Fruit fly (Drosophila melanogaster) whole organism, embryonic: ENCODE measurements around the gene Gale.

ENCODE experiments used
- Aef1 ChIP-seq: fragments of 200-800 bp; sonication (Bioruptor generic); IDR thresholded peaks from 3 replicates; pipeline ENCODE4 v1.3.6; 2022; ENCODE audit warnings: missing biosample characterization, missing genetic modification characterization
- BtbVII ChIP-seq: fragments of 200-800 bp; sonication (Bioruptor generic); optimal IDR thresholded peaks from 3 replicates; lab custom pipeline; 2017; ENCODE audit warnings: missing biosample characterization, mild to moderate bottlenecking, missing genetic modification characterization
- CG11093 ChIP-seq: fragments of 200-800 bp; sonication (Bioruptor generic); IDR thresholded peaks from 3 replicates; pipeline ENCODE4 v1.3.6; 2022; ENCODE audit warnings: missing biosample characterization, missing genetic modification characterization
- CG12071 ChIP-seq: fragments of 200-800 bp; sonication (Bioruptor generic); optimal IDR thresholded peaks from 3 replicates; lab custom pipeline; 2018; ENCODE audit warnings: missing biosample characterization, mild to moderate bottlenecking, missing genetic modification characterization
- CG12659 ChIP-seq: fragments of 200-800 bp; sonication (Bioruptor generic); optimal IDR thresholded peaks from 3 replicates; lab custom pipeline; 2017; ENCODE audit warnings: mild to moderate bottlenecking, missing biosample characterization, missing genetic modification reagents, missing genetic modification characterization
- CG15601 ChIP-seq: fragments of 200-800 bp; sonication (Bioruptor generic); optimal IDR thresholded peaks from 3 replicates; lab custom pipeline; 2019; ENCODE audit warnings: missing biosample characterization, mild to moderate bottlenecking, missing genetic modification characterization, moderate library complexity
- CG16815 ChIP-seq: fragments of 200-800 bp; sonication (Bioruptor generic); optimal IDR thresholded peaks from 3 replicates; lab custom pipeline; 2017; ENCODE audit warnings: missing biosample characterization, mild to moderate bottlenecking, missing genetic modification characterization
- CG16863 ChIP-seq: fragments of 200-800 bp; sonication (Bioruptor generic); optimal IDR thresholded peaks from 3 replicates; lab custom pipeline; 2016; ENCODE audit warnings: missing biosample characterization, missing genetic modification characterization
- CG17612 ChIP-seq: fragments of 200-800 bp; sonication (Bioruptor generic); IDR thresholded peaks from 2 replicates; pipeline ENCODE4 v1.3.6; 2022; ENCODE audit warnings: missing biosample characterization, missing genetic modification characterization
- CG17802 ChIP-seq: fragments of 200-800 bp; sonication (Bioruptor generic); optimal IDR thresholded peaks from 2 replicates; lab custom pipeline; 2018; ENCODE audit warnings: missing biosample characterization, mild to moderate bottlenecking, missing genetic modification characterization, moderate library complexity
- CG2202 ChIP-seq: fragments of 200-800 bp; sonication (Bioruptor generic); optimal IDR thresholded peaks from 2 replicates; lab custom pipeline; 2018; ENCODE audit warnings: missing biosample characterization, mild to moderate bottlenecking, missing genetic modification characterization
- CG2678 ChIP-seq: fragments of 200-800 bp; sonication (Bioruptor generic); optimal IDR thresholded peaks from 3 replicates; lab custom pipeline; 2019; ENCODE audit warnings: missing biosample characterization, mild to moderate bottlenecking, missing genetic modification characterization, moderate library complexity
- CG31224 ChIP-seq: fragments of 200-800 bp; sonication (Bioruptor generic); IDR thresholded peaks from 2 replicates; pipeline ENCODE4 v1.3.6; 2022; ENCODE audit warnings: missing biosample characterization, missing genetic modification characterization
- CG31441 ChIP-seq: fragments of 200-800 bp; sonication (Bioruptor generic); IDR thresholded peaks from 2 replicates; pipeline ENCODE4 v1.3.6; 2022; ENCODE audit warnings: missing biosample characterization, missing genetic modification characterization
- CG32772 ChIP-seq: fragments of 200-800 bp; sonication (Bioruptor generic); IDR thresholded peaks from 2 replicates; pipeline ENCODE4 v1.3.6; 2022; ENCODE audit warnings: missing biosample characterization, missing genetic modification characterization
- CG33557 ChIP-seq: fragments of 200-800 bp; sonication (Bioruptor generic); optimal IDR thresholded peaks from 2 replicates; lab custom pipeline; 2019; ENCODE audit warnings: missing biosample characterization, mild to moderate bottlenecking, missing genetic modification characterization, moderate library complexity
- CG4730 ChIP-seq: fragments of 200-800 bp; sonication (Bioruptor generic); IDR thresholded peaks from 2 replicates; pipeline ENCODE4 v1.3.6; 2022; ENCODE audit warnings: missing biosample characterization, missing genetic modification characterization
- CG6654 ChIP-seq: fragments of 200-800 bp; sonication (Bioruptor generic); optimal IDR thresholded peaks from 2 replicates; lab custom pipeline; 2017; ENCODE audit warnings: missing biosample characterization, mild to moderate bottlenecking, missing genetic modification characterization
- CG6791 ChIP-seq: fragments of 200-800 bp; sonication (Bioruptor generic); IDR thresholded peaks from 3 replicates; pipeline ENCODE4 v1.3.6; 2022; ENCODE audit warnings: missing biosample characterization, missing genetic modification characterization; ENCODE audit not compliant: partially characterized antibody
- CG7987 ChIP-seq: fragments of 200-800 bp; sonication (Bioruptor generic); optimal IDR thresholded peaks from 2 replicates; lab custom pipeline; 2018; ENCODE audit warnings: missing biosample characterization, mild to moderate bottlenecking, missing genetic modification characterization, moderate library complexity
- D19B ChIP-seq: fragments of 200-800 bp; sonication (Bioruptor generic); optimal IDR thresholded peaks from 2 replicates; lab custom pipeline; 2017; ENCODE audit warnings: missing biosample characterization, mild to moderate bottlenecking, missing genetic modification characterization
- Doc2 ChIP-seq: fragments of 200-800 bp; sonication (Bioruptor generic); IDR thresholded peaks from 2 replicates; pipeline ENCODE4 v1.3.6; 2022; ENCODE audit warnings: missing biosample characterization, missing genetic modification characterization
- Gug ChIP-seq: fragments of 200-800 bp; sonication (Bioruptor generic); IDR thresholded peaks from 4 replicates; pipeline ENCODE4 v1.3.6; 2022; ENCODE audit warnings: missing biosample characterization, missing genetic modification characterization
- HHEX ChIP-seq: fragments of 200-800 bp; sonication (Bioruptor generic); optimal IDR thresholded peaks from 3 replicates; lab custom pipeline; 2017; ENCODE audit warnings: missing biosample characterization, mild to moderate bottlenecking, missing genetic modification characterization, missing genetic modification reagents
- Hmx ChIP-seq: fragments of 200-800 bp; sonication (Bioruptor generic); optimal IDR thresholded peaks from 2 replicates; lab custom pipeline; 2016; ENCODE audit warnings: missing biosample characterization, missing genetic modification characterization
- Mes4 ChIP-seq: fragments of 200-800 bp; sonication (Bioruptor generic); optimal IDR thresholded peaks from 2 replicates; lab custom pipeline; 2016; ENCODE audit warnings: missing biosample characterization, missing genetic modification characterization
- NC2β ChIP-seq: fragments of 200-800 bp; sonication (Bioruptor generic); optimal IDR thresholded peaks from 2 replicates; lab custom pipeline; 2016; ENCODE audit warnings: missing biosample characterization, missing genetic modification characterization
- NFAT ChIP-seq: fragments of 200-800 bp; sonication (Bioruptor generic); IDR thresholded peaks from 2 replicates; pipeline ENCODE4 v1.3.6; 2022; ENCODE audit warnings: missing biosample characterization, missing genetic modification characterization
- Neu2 ChIP-seq: fragments of 200-800 bp; sonication (Bioruptor generic); optimal IDR thresholded peaks from 3 replicates; lab custom pipeline; 2016; ENCODE audit warnings: missing biosample characterization, missing genetic modification characterization, borderline replicate concordance
- ac ChIP-seq: fragments of 200-800 bp; sonication (Bioruptor generic); optimal IDR thresholded peaks from 3 replicates; lab custom pipeline; 2017; ENCODE audit warnings: missing biosample characterization, mild to moderate bottlenecking, missing genetic modification characterization
- ase ChIP-seq: fragments of 200-800 bp; sonication (Bioruptor generic); IDR thresholded peaks from 3 replicates; pipeline ENCODE4 v1.3.6; 2022; ENCODE audit warnings: missing biosample characterization, missing genetic modification characterization
- bigmax ChIP-seq: fragments of 200-800 bp; sonication (Bioruptor generic); optimal IDR thresholded peaks from 2 replicates; lab custom pipeline; 2018; ENCODE audit warnings: missing biosample characterization, mild to moderate bottlenecking, missing genetic modification characterization
- cas ChIP-seq: fragments of 200-800 bp; sonication (Bioruptor generic); IDR thresholded peaks from 2 replicates; pipeline ENCODE4 v1.3.6; 2022; ENCODE audit warnings: missing biosample characterization, missing genetic modification characterization
- chm ChIP-seq: fragments of 200-800 bp; sonication (Bioruptor generic); IDR thresholded peaks from 2 replicates; pipeline ENCODE4 v1.3.6; 2022; ENCODE audit warnings: missing biosample characterization, missing genetic modification characterization
- chn ChIP-seq: fragments of 200-800 bp; sonication (Bioruptor generic); optimal IDR thresholded peaks from 2 replicates; lab custom pipeline; 2016; ENCODE audit warnings: missing biosample characterization, missing genetic modification characterization
- cwo ChIP-seq: fragments of 200-800 bp; sonication (Bioruptor generic); optimal IDR thresholded peaks from 3 replicates; lab custom pipeline; 2017; ENCODE audit warnings: missing biosample characterization, missing genetic modification characterization, mild to moderate bottlenecking, moderate library complexity, missing genetic modification reagents
- dati ChIP-seq: fragments of 200-800 bp; sonication (Bioruptor generic); IDR thresholded peaks from 2 replicates; pipeline ENCODE4 v1.3.6; 2022; ENCODE audit warnings: missing biosample characterization, missing genetic modification characterization
- dysf ChIP-seq: fragments of 200-800 bp; sonication (Bioruptor generic); IDR thresholded peaks from 3 replicates; pipeline ENCODE4 v1.3.6; 2022; ENCODE audit warnings: missing biosample characterization, missing genetic modification characterization
- gfzf ChIP-seq: fragments of 200-800 bp; sonication (Bioruptor generic); optimal IDR thresholded peaks from 2 replicates; lab custom pipeline; 2016; ENCODE audit warnings: missing biosample characterization, mild to moderate bottlenecking, missing genetic modification characterization, moderate library complexity
- grau ChIP-seq: fragments of 200-800 bp; optimal IDR thresholded peaks from 3 replicates; lab custom pipeline; 2019; ENCODE audit warnings: missing biosample characterization, mild to moderate bottlenecking, missing genetic modification characterization, moderate library complexity
- kah ChIP-seq: fragments of 200-800 bp; sonication (Bioruptor generic); optimal IDR thresholded peaks from 2 replicates; lab custom pipeline; 2018; ENCODE audit warnings: missing biosample characterization, mild to moderate bottlenecking, missing genetic modification characterization
- lmd ChIP-seq: fragments of 200-800 bp; sonication (Bioruptor generic); IDR thresholded peaks from 2 replicates; pipeline ENCODE4 v1.3.6; 2022; ENCODE audit warnings: missing biosample characterization, missing genetic modification characterization
- pan ChIP-seq, 4 experiments: fragments of >200 bp in 3 of 4; fragments of 200-800 bp in 1 of 4; sonication (Bioruptor generic) in 1 of 4; optimal IDR thresholded peaks in 3 of 4; IDR thresholded peaks in 1 of 4; 2 replicates each; pipeline versions ENCODE4 v1.3.6 to Lab custom; 2017 to 2022; ENCODE audit warnings: missing biosample characterization in 2 of 4, missing genetic modification characterization in 2 of 4, mixed read lengths in 1 of 4
- run ChIP-seq: fragments of 200-800 bp; sonication (Bioruptor generic); optimal IDR thresholded peaks from 3 replicates; lab custom pipeline; 2018; ENCODE audit warnings: missing biosample characterization, mild to moderate bottlenecking, missing genetic modification characterization
- shn ChIP-seq: fragments of 200-800 bp; sonication (Bioruptor generic); optimal IDR thresholded peaks from 3 replicates; lab custom pipeline; 2016; ENCODE audit warnings: missing biosample characterization, missing genetic modification characterization
- slou ChIP-seq: fragments of 200-800 bp; sonication (Bioruptor generic); optimal IDR thresholded peaks from 3 replicates; lab custom pipeline; 2016; ENCODE audit warnings: missing biosample characterization, missing genetic modification characterization
- zfh1 ChIP-seq: fragments of 200-800 bp; sonication (Bioruptor generic); IDR thresholded peaks from 3 replicates; pipeline ENCODE4 v1.3.6; 2022; ENCODE audit warnings: missing biosample characterization, missing genetic modification characterization

Gene Gale

dm6 chr3L:629353-629915, 18.9 kb upstream of the Gale start (continued):
- no peak for TF ChIP-seq CG16863 (GFP tag; lab: Kevin White, UChicago)
- no peak for TF ChIP-seq bigmax (GFP tag; lab: Kevin White, UChicago)
- TF ChIP-seq CG7987 (GFP tag; lab: Kevin White, UChicago): peak; percentile 33
- no peak for TF ChIP-seq ac
- TF ChIP-seq pan (optimal IDR thresholded peaks at IDR 0.05; lab: Kevin White, UChicago): no peak
- TF ChIP-seq pan (GFP tag; optimal IDR thresholded peaks at IDR 0.05 in 1 of 2, IDR thresholded peaks at IDR 0.05 in 1 of 2): no peak
- TF ChIP-seq Hmx (GFP tag; lab: Kevin White, UChicago): no peak
- no peak for TF ChIP-seq CG17612 (GFP tag; lab: Robert Waterston, UW)
- TF ChIP-seq CG12659 (GFP tag; lab: Kevin White, UChicago): no peak
- TF ChIP-seq zfh1: peak; percentile 13; the same call in 1 of the 3 replicates

dm6 chr3L:629916-630663, 18.3 kb upstream of the Gale start:
- TF ChIP-seq D19B (no peak), dati (GFP tag; lab: Robert Waterston, UW) (no peak), BtbVII (GFP tag; lab: Kevin White, UChicago) (peak; percentile 10), grau (tag; lab: Kevin White, UChicago) (peak; percentile 96), CG11093 (GFP tag; lab: Robert Waterston, UW) (peak; percentile 33; the same call in 1 of the 3 replicates), CG33557 (GFP tag; lab: Kevin White, UChicago) (no peak), CG6654 (GFP tag; lab: Kevin White, UChicago) (no peak), CG4730 (GFP tag; lab: Robert Waterston, UW) (no peak), run (tag; lab: Kevin White, UChicago) (no peak), cas (GFP tag; lab: Robert Waterston, UW) (peak; percentile 37; the same call in 1 of the 2 replicates), CG12071 (no peak), Aef1 (peak; percentile 43; the same call in 1 of the 3 replicates), lmd (GFP tag; lab: Robert Waterston, UW) (peak; percentile 59), CG32772 (no peak), dysf (GFP tag; lab: Robert Waterston, UW) (peak; percentile 54; the same call in 1 of the 3 replicates), Neu2 (GFP tag; lab: Kevin White, UChicago) (no peak), ase (GFP tag; lab: Robert Waterston, UW) (peak; percentile 72; the same call in 2 of the 3 replicates), CG15601 (tag; lab: Kevin White, UChicago) (no peak), chm (GFP tag; lab: Robert Waterston, UW) (peak; percentile 44; the same call in 1 of the 2 replicates), CG16815 (GFP tag; lab: Kevin White, UChicago) (peak; percentile 26), CG31441 (no peak), CG2202 (tag; lab: Kevin White, UChicago) (no peak), CG17802 (no peak), CG2678 (tag; lab: Kevin White, UChicago) (peak; percentile 58), CG31224 (0 out of 2 replicates have a peak, but pooled peaks have one; percentile 22), NFAT (GFP tag; lab: Robert Waterston, UW) (peak; percentile 50), bigmax (GFP tag; lab: Kevin White, UChicago) (no peak), NC2β (no peak), HHEX (GFP tag; lab: Kevin White, UChicago) (no peak), chn (GFP tag; lab: Kevin White, UChicago) (peak; percentile 19), cwo (GFP tag; lab: Kevin White, UChicago) (peak; percentile 14), shn (GFP tag; lab: Kevin White, UChicago) (no peak), kah (GFP tag; lab: Kevin White, UChicago) (no peak), Mes4 (GFP tag; lab: Kevin White, UChicago) (no peak), slou (GFP tag; lab: Kevin White, UChicago) (no peak), gfzf (GFP tag; lab: Kevin White, UChicago) (no peak), Doc2 (GFP tag; lab: Robert Waterston, UW) (no peak), CG17612 (GFP tag; lab: Robert Waterston, UW) (no peak), Gug (GFP tag; lab: Robert Waterston, UW) (peak; percentile 71; the same call in 2 of the 4 replicates), CG6791 (no peak)
